Worm (Caenorhabditis elegans) whole organism, young adult: ENCODE results near the gene flp-26.

Experiments
- C06A6.2 ChIP-seq: fragments of 200-800 bp; sonication (Bioruptor generic); conservative IDR thresholded peaks from 2 replicates; pipeline ENCODE4 v1.3.6; 2022; ENCODE audit warnings: missing genetic modification characterization, missing compliant biosample characterization
- F55B11.4 ChIP-seq: sonication (generic microtip); optimal IDR thresholded peaks from 2 replicates; lab custom pipeline; 2016; ENCODE audit warnings: missing compliant biosample characterization, missing genetic modification characterization, borderline replicate concordance; ENCODE audit not compliant: insufficient read depth
- T07F8.4 ChIP-seq: sonication (generic microtip); optimal IDR thresholded peaks from 2 replicates; lab custom pipeline; 2016; ENCODE audit warnings: mild to moderate bottlenecking, missing genetic modification characterization, moderate library complexity, missing compliant biosample characterization
- Y67H2A.10 ChIP-seq: fragments of 200-800 bp; sonication (Bioruptor generic); conservative IDR thresholded peaks from 2 replicates; pipeline ENCODE4 v1.3.6; 2022; ENCODE audit warnings: missing genetic modification reagents, missing genetic modification characterization, missing compliant biosample characterization
- aptf-3 ChIP-seq: fragments of 200-800 bp; sonication (Bioruptor generic); IDR thresholded peaks from 2 replicates; pipeline ENCODE4 v1.3.6; 2022; ENCODE audit warnings: missing genetic modification characterization, missing compliant biosample characterization
- atf-7 ChIP-seq: sonication (generic microtip); optimal IDR thresholded peaks from 2 replicates; lab custom pipeline; 2017; ENCODE audit warnings: mild to moderate bottlenecking, missing genetic modification characterization, missing compliant biosample characterization
- attf-3 ChIP-seq: fragments of 200-800 bp; sonication (Bioruptor generic); conservative IDR thresholded peaks from 2 replicates; pipeline ENCODE4 v1.3.6; 2022; ENCODE audit warnings: missing genetic modification reagents, missing genetic modification characterization, missing compliant biosample characterization
- ccch-3 ChIP-seq: fragments of 200-800 bp; sonication (Bioruptor generic); optimal IDR thresholded peaks from 2 replicates; lab custom pipeline; 2018; ENCODE audit warnings: mild to moderate bottlenecking, missing genetic modification characterization, missing compliant biosample characterization
- cebp-1 ChIP-seq, 2 experiments: fragments of 200-800 bp in 1 of 2; sonication (Bioruptor generic) in 1 of 2; sonication (generic microtip) in 1 of 2; IDR thresholded peaks in 1 of 2; optimal IDR thresholded peaks in 1 of 2; 2 replicates each; pipeline versions ENCODE4 v1.3.6 to Lab custom; 2017 to 2022; ENCODE audit warnings: missing compliant biosample characterization in 2 of 2, missing genetic modification characterization in 2 of 2, mild to moderate bottlenecking in 1 of 2, missing genetic modification reagents in 1 of 2, moderate library complexity in 1 of 2
- cebp-2 ChIP-seq: fragments of 200-800 bp; sonication (Bioruptor generic); IDR thresholded peaks from 2 replicates; pipeline ENCODE4 v1.3.6; 2022; ENCODE audit warnings: missing genetic modification characterization, missing compliant biosample characterization
- ceh-40 ChIP-seq: fragments of 200-800 bp; sonication (Bioruptor generic); IDR thresholded peaks from 2 replicates; pipeline ENCODE4 v1.3.6; 2022; ENCODE audit warnings: missing genetic modification characterization, missing compliant biosample characterization
- dpff-1 ChIP-seq: sonication (generic microtip); optimal IDR thresholded peaks from 2 replicates; lab custom pipeline; 2017; ENCODE audit warnings: mild to moderate bottlenecking, missing genetic modification characterization, missing compliant biosample characterization
- dpl-1 ChIP-seq: fragments of 150-350 bp; optimal IDR thresholded peaks from 2 replicates; lab custom pipeline; 2014; ENCODE audit warnings: missing biosample characterization, missing genetic modification reagents, missing genetic modification characterization
- egl-44 ChIP-seq: fragments of 200-800 bp; sonication (Bioruptor generic); IDR thresholded peaks from 2 replicates; pipeline ENCODE4 v1.3.6; 2022; ENCODE audit warnings: missing genetic modification reagents, missing genetic modification characterization, missing compliant biosample characterization
- egrh-3 ChIP-seq: fragments of 200-800 bp; sonication (Bioruptor generic); IDR thresholded peaks from 2 replicates; pipeline ENCODE4 v1.3.6; 2022; ENCODE audit warnings: missing genetic modification reagents, missing genetic modification characterization, missing compliant biosample characterization
- lag-1 ChIP-seq: fragments of 200-800 bp; sonication (Bioruptor generic); IDR thresholded peaks from 2 replicates; pipeline ENCODE4 v1.3.6; 2022; ENCODE audit warnings: missing genetic modification reagents, missing genetic modification characterization, missing compliant biosample characterization
- lin-26 ChIP-seq: fragments of 200-800 bp; sonication (Bioruptor generic); IDR thresholded peaks from 2 replicates; pipeline ENCODE4 v1.3.6; 2022; ENCODE audit warnings: missing genetic modification reagents, missing genetic modification characterization, missing compliant biosample characterization
- lin-54 ChIP-seq: fragments of 200-800 bp; sonication (Bioruptor generic); optimal IDR thresholded peaks from 2 replicates; lab custom pipeline; 2018; ENCODE audit warnings: mild to moderate bottlenecking, missing genetic modification characterization, missing compliant biosample characterization
- lir-1 ChIP-seq: fragments of 200-800 bp; sonication (Bioruptor generic); conservative IDR thresholded peaks from 2 replicates; pipeline ENCODE4 v1.3.6; 2022; ENCODE audit warnings: missing genetic modification reagents, missing genetic modification characterization, missing compliant biosample characterization
- lsl-1 ChIP-seq: fragments of 200-800 bp; sonication (Bioruptor generic); optimal IDR thresholded peaks from 2 replicates; lab custom pipeline; 2018; ENCODE audit warnings: mild to moderate bottlenecking, missing genetic modification characterization, moderate library complexity, missing compliant biosample characterization
- mel-28 ChIP-seq: sonication (generic microtip); optimal IDR thresholded peaks from 2 replicates; lab custom pipeline; 2016; ENCODE audit warnings: borderline replicate concordance, mild to moderate bottlenecking, missing genetic modification characterization, missing compliant biosample characterization
- mes-4 ChIP-seq: sonication (generic microtip); optimal IDR thresholded peaks from 2 replicates; lab custom pipeline; 2016; ENCODE audit warnings: missing genotype, missing genetic modification characterization, missing compliant biosample characterization
- nhr-179 ChIP-seq: sonication (generic microtip); optimal IDR thresholded peaks from 2 replicates; lab custom pipeline; 2016; ENCODE audit warnings: mild to moderate bottlenecking, missing genetic modification characterization, missing compliant biosample characterization
- nhr-90 ChIP-seq: sonication (generic microtip); optimal IDR thresholded peaks from 2 replicates; lab custom pipeline; 2016; ENCODE audit warnings: missing genotype, mild to moderate bottlenecking, missing genetic modification characterization, missing compliant biosample characterization
- pbrm-1 ChIP-seq: fragments of 200-800 bp; sonication (Bioruptor generic); IDR thresholded peaks from 2 replicates; pipeline ENCODE4 v1.3.6; 2022; ENCODE audit warnings: missing genetic modification reagents, missing genetic modification characterization, missing compliant biosample characterization
- pha-4 ChIP-seq: fragments of 150-350 bp; sonication (generic microtip); optimal IDR thresholded peaks from 2 replicates; lab custom pipeline; 2014; ENCODE audit warnings: missing biosample characterization, missing genetic modification reagents, missing genetic modification characterization
- snpc-4 ChIP-seq, 5 experiments: fragments of 150-350 bp in 1 of 5; sonication (generic microtip) in 4 of 5; optimal IDR thresholded peaks; 2 replicates each; lab custom pipeline; 2014 to 2018; ENCODE audit warnings: missing genetic modification characterization in 5 of 5, missing biosample characterization in 3 of 5, antibody characterized with exemption in 2 of 5, mild to moderate bottlenecking in 2 of 5, missing compliant biosample characterization in 2 of 5, missing genotype in 2 of 5, moderate library complexity in 2 of 5, missing genetic modification reagents in 1 of 5
- somi-1 ChIP-seq: fragments of 200-800 bp; sonication (Bioruptor generic); optimal IDR thresholded peaks from 2 replicates; lab custom pipeline; 2018; ENCODE audit warnings: mild to moderate bottlenecking, missing genetic modification characterization, missing compliant biosample characterization
- ztf-25 ChIP-seq: fragments of 200-800 bp; sonication (Bioruptor generic); IDR thresholded peaks from 2 replicates; pipeline ENCODE4 v1.3.6; 2022; ENCODE audit warnings: missing genetic modification reagents, missing genetic modification characterization, missing compliant biosample characterization
- ztf-26 ChIP-seq: sonication (generic microtip); optimal IDR thresholded peaks from 2 replicates; lab custom pipeline; 2017; ENCODE audit warnings: missing genetic modification characterization, missing compliant biosample characterization
- ztf-28 ChIP-seq: fragments of 200-800 bp; sonication (Bioruptor generic); IDR thresholded peaks from 2 replicates; pipeline ENCODE4 v1.3.6; 2022; ENCODE audit warnings: missing genetic modification reagents, missing genetic modification characterization, missing compliant biosample characterization
- ztf-3 ChIP-seq: fragments of 200-800 bp; sonication (Bioruptor generic); optimal IDR thresholded peaks from 2 replicates; lab custom pipeline; 2018; ENCODE audit warnings: mild to moderate bottlenecking, missing genetic modification characterization, missing compliant biosample characterization

The flp-26 gene

ce11 chrX:7068400-7068799, 39.5 kb downstream of the flp-26 start, which contains the start of gene pdi-6 (continued):
- TF ChIP-seq cebp-1 (GFP tag; IDR thresholded peaks at IDR 0.05; lab: Robert Waterston, UW): peak; percentile 98
- TF ChIP-seq cebp-1 (tag; optimal IDR thresholded peaks at IDR 0.05; lab: Kevin White, UChicago): peak; percentile 99
- TF ChIP-seq atf-7: peak; percentile 52
- TF ChIP-seq lir-1 (GFP tag; lab: Robert Waterston, UW): no peak
- TF ChIP-seq pbrm-1 (GFP tag; lab: Robert Waterston, UW): peak; percentile 85; the same call in 1 of the 2 replicates
- peak; percentile 11 for TF ChIP-seq dpl-1 (GFP tag; lab: Kevin White, UChicago)
- no peak for TF ChIP-seq mel-28 (tag; lab: Kevin White, UChicago)
- TF ChIP-seq Y67H2A.10 (GFP tag; lab: Robert Waterston, UW): 0 out of 2 replicates have a peak, but pooled peaks have one; percentile 14
- TF ChIP-seq ztf-26 (tag; lab: Kevin White, UChicago): no peak
- TF ChIP-seq ccch-3 (GFP tag; lab: Kevin White, UChicago): peak; percentile 16
- peak; percentile 41 for TF ChIP-seq pha-4 (tag; lab: Kevin White, UChicago)
- TF ChIP-seq cebp-2 (GFP tag; lab: Robert Waterston, UW): no peak
- peak; percentile 68 for TF ChIP-seq C06A6.2 (GFP tag; lab: Robert Waterston, UW)

ce11 chrX:7075250-7075649, 46.3 kb downstream of the flp-26 start, which contains the start of gene B0403.6:
Gene B0403.6, minus strand, starts transcription at chrX:7075350.
- TF ChIP-seq aptf-3 (GFP tag; lab: Robert Waterston, UW): no peak
- no peak for TF ChIP-seq lag-1 (GFP tag; lab: Robert Waterston, UW)
- TF ChIP-seq somi-1 (GFP tag; lab: Kevin White, UChicago): no peak
- no peak for TF ChIP-seq nhr-179
- no peak for TF ChIP-seq egrh-3 (GFP tag; lab: Robert Waterston, UW)
- TF ChIP-seq ztf-28: no peak
- TF ChIP-seq mes-4 (tag; lab: Kevin White, UChicago): no peak
- TF ChIP-seq lsl-1 (GFP tag; lab: Kevin White, UChicago): no peak
- no peak for TF ChIP-seq ztf-3 (GFP tag; lab: Kevin White, UChicago)
- TF ChIP-seq cebp-1 (GFP tag; IDR thresholded peaks at IDR 0.05; lab: Robert Waterston, UW): no peak
- no peak for TF ChIP-seq cebp-1 (tag; optimal IDR thresholded peaks at IDR 0.05; lab: Kevin White, UChicago)
- no peak for TF ChIP-seq Y67H2A.10 (GFP tag; lab: Robert Waterston, UW)
- no peak for TF ChIP-seq lin-54
- TF ChIP-seq attf-3 (GFP tag; lab: Robert Waterston, UW): no peak
- TF ChIP-seq nhr-90 (tag; lab: Kevin White, UChicago): no peak
- TF ChIP-seq ceh-40 (GFP tag; lab: Robert Waterston, UW): no peak
- no peak for TF ChIP-seq T07F8.4 (tag; lab: Kevin White, UChicago)

- TF ChIP-seq F55B11.4 (tag; lab: Kevin White, UChicago): no peak
- no peak for TF ChIP-seq snpc-4 (GFP tag; optimal IDR thresholded peaks at IDR 0.05; lab: Kevin White, UChicago)
- no peak for TF ChIP-seq snpc-4 (tag; optimal IDR thresholded peaks at IDR 0.05; lab: Kevin White, UChicago)
- no peak for TF ChIP-seq ztf-25 (GFP tag; lab: Robert Waterston, UW)
- no peak for TF ChIP-seq egl-44 (GFP tag; lab: Robert Waterston, UW)
- no peak for TF ChIP-seq dpff-1
- TF ChIP-seq lin-26 (GFP tag; lab: Robert Waterston, UW): no peak
- no peak for TF ChIP-seq egrh-3 (GFP tag; lab: Robert Waterston, UW)
Observed at ce11 chrX:7076485-7076884, 47.5 kb downstream of the flp-26 start.
